Fruit fly (Drosophila melanogaster) whole organism, embryonic: Measurements from ENCODE around the gene Dsp1.

ENCODE experiments used
- Atf6 ChIP-seq: fragments of 200-800 bp; sonication (Bioruptor generic); IDR thresholded peaks from 2 replicates; pipeline ENCODE4 v1.3.6; 2022; ENCODE audit warnings: missing biosample characterization, missing genetic modification characterization
- Bdp1 ChIP-seq: fragments of 200-800 bp; sonication (Bioruptor generic); optimal IDR thresholded peaks from 3 replicates; lab custom pipeline; 2016; ENCODE audit warnings: missing biosample characterization, missing genetic modification characterization
- CG10462 ChIP-seq: fragments of 200-800 bp; sonication (Bioruptor generic); optimal IDR thresholded peaks from 2 replicates; lab custom pipeline; 2016; ENCODE audit warnings: missing biosample characterization, missing genetic modification characterization
- CG11093 ChIP-seq: fragments of 200-800 bp; sonication (Bioruptor generic); IDR thresholded peaks from 3 replicates; pipeline ENCODE4 v1.3.6; 2022; ENCODE audit warnings: missing biosample characterization, missing genetic modification characterization
- CG13424 ChIP-seq: fragments of 200-800 bp; sonication (Bioruptor generic); optimal IDR thresholded peaks from 2 replicates; lab custom pipeline; 2019; ENCODE audit warnings: missing biosample characterization, mild to moderate bottlenecking, missing genetic modification characterization, moderate library complexity
- CG13894 ChIP-seq: fragments of 200-800 bp; sonication (Bioruptor generic); optimal IDR thresholded peaks from 3 replicates; lab custom pipeline; 2018; ENCODE audit warnings: missing biosample characterization, mild to moderate bottlenecking, missing genetic modification characterization, moderate library complexity
- CG14014 ChIP-seq: fragments of 200-800 bp; sonication (Bioruptor generic); IDR thresholded peaks from 2 replicates; pipeline ENCODE4 v1.3.6; 2022; ENCODE audit warnings: missing biosample characterization, missing genetic modification characterization
- CG14441 ChIP-seq: fragments of 200-800 bp; sonication (Bioruptor generic); IDR thresholded peaks from 2 replicates; pipeline ENCODE4 v1.3.6; 2022; ENCODE audit warnings: missing biosample characterization, missing genetic modification characterization
- CG16779 ChIP-seq: fragments of 200-800 bp; sonication (Bioruptor generic); IDR thresholded peaks from 2 replicates; pipeline ENCODE4 v1.3.6; 2022; ENCODE audit warnings: missing biosample characterization, missing genetic modification characterization
- CG17802 ChIP-seq: fragments of 200-800 bp; sonication (Bioruptor generic); optimal IDR thresholded peaks from 2 replicates; lab custom pipeline; 2018; ENCODE audit warnings: missing biosample characterization, mild to moderate bottlenecking, missing genetic modification characterization, moderate library complexity
- CG18599 ChIP-seq: fragments of 200-800 bp; sonication (Bioruptor generic); optimal IDR thresholded peaks from 3 replicates; lab custom pipeline; 2017; ENCODE audit warnings: missing biosample characterization, missing genetic modification characterization, mild to moderate bottlenecking, moderate library complexity, missing genetic modification reagents
- CG2129 ChIP-seq: fragments of 200-800 bp; sonication (Bioruptor generic); IDR thresholded peaks from 2 replicates; pipeline ENCODE4 v1.3.6; 2022; ENCODE audit warnings: missing biosample characterization, missing genetic modification characterization; ENCODE audit not compliant: partially characterized antibody
- CG4404 ChIP-seq: fragments of 200-800 bp; sonication (Bioruptor generic); IDR thresholded peaks from 2 replicates; pipeline ENCODE4 v1.3.6; 2022; ENCODE audit warnings: missing biosample characterization, missing genetic modification characterization
- CG5953 ChIP-seq: fragments of 200-800 bp; sonication (Bioruptor generic); IDR thresholded peaks from 2 replicates; pipeline ENCODE4 v1.3.6; 2022; ENCODE audit warnings: missing biosample characterization, missing genetic modification characterization
- CG6689 ChIP-seq: fragments of 200-800 bp; sonication (Bioruptor generic); IDR thresholded peaks from 2 replicates; pipeline ENCODE4 v1.3.6; 2022; ENCODE audit warnings: missing biosample characterization, missing genetic modification characterization
- CG6765 ChIP-seq: fragments of 200-800 bp; sonication (Bioruptor generic); optimal IDR thresholded peaks from 3 replicates; lab custom pipeline; 2017; ENCODE audit warnings: missing biosample characterization, mild to moderate bottlenecking, missing genetic modification characterization
- CG9727 ChIP-seq: fragments of 200-800 bp; sonication (Bioruptor generic); optimal IDR thresholded peaks from 3 replicates; lab custom pipeline; 2017; ENCODE audit warnings: missing biosample characterization, mild to moderate bottlenecking, missing genetic modification characterization
- D ChIP-seq, 2 experiments: fragments of 200-800 bp in 1 of 2; fragments of >200 bp in 1 of 2; sonication (Bioruptor generic) in 1 of 2; optimal IDR thresholded peaks; 2 replicates in 1 of 2; 3 replicates in 1 of 2; lab custom pipeline; 2017; ENCODE audit warnings: mild to moderate bottlenecking in 1 of 2, missing biosample characterization in 1 of 2, missing genetic modification characterization in 1 of 2, missing genetic modification reagents in 1 of 2
- D19A ChIP-seq: fragments of 200-800 bp; optimal IDR thresholded peaks from 3 replicates; lab custom pipeline; 2019; ENCODE audit warnings: missing biosample characterization, mild to moderate bottlenecking, missing genetic modification characterization, moderate library complexity
- Deaf1 ChIP-seq: fragments of 200-800 bp; optimal IDR thresholded peaks from 3 replicates; lab custom pipeline; 2019; ENCODE audit warnings: missing biosample characterization, mild to moderate bottlenecking, missing genetic modification characterization, moderate library complexity
- Dip2 ChIP-seq: fragments of 200-800 bp; sonication (Bioruptor generic); IDR thresholded peaks from 2 replicates; pipeline ENCODE4 v1.3.6; 2022; ENCODE audit warnings: missing biosample characterization, missing genetic modification characterization
- Dp ChIP-seq: fragments of 200-800 bp; sonication (Bioruptor generic); optimal IDR thresholded peaks from 2 replicates; lab custom pipeline; 2018; ENCODE audit warnings: missing biosample characterization, mild to moderate bottlenecking, missing genetic modification characterization, moderate library complexity
- Hsf ChIP-seq: fragments of 200-800 bp; sonication (Bioruptor generic); optimal IDR thresholded peaks from 3 replicates; lab custom pipeline; 2016; ENCODE audit warnings: missing biosample characterization, missing genetic modification characterization
- Mrtf ChIP-seq: fragments of 200-800 bp; sonication (Bioruptor generic); IDR thresholded peaks from 3 replicates; pipeline ENCODE4 v1.3.6; 2022; ENCODE audit warnings: missing biosample characterization, missing genetic modification characterization
- Myb ChIP-seq: fragments of 200-800 bp; sonication (Bioruptor generic); optimal IDR thresholded peaks from 2 replicates; lab custom pipeline; 2016; ENCODE audit warnings: missing biosample characterization, missing genetic modification characterization
- Rfx ChIP-seq: fragments of 200-800 bp; sonication (Bioruptor generic); IDR thresholded peaks from 2 replicates; pipeline ENCODE4 v1.3.6; 2022; ENCODE audit warnings: missing biosample characterization, missing genetic modification characterization
- Sox100B ChIP-seq: fragments of 200-800 bp; sonication (Bioruptor generic); optimal IDR thresholded peaks from 3 replicates; lab custom pipeline; 2018; ENCODE audit warnings: missing biosample characterization, mild to moderate bottlenecking, missing genetic modification characterization
- Ssrp ChIP-seq: fragments of 200-800 bp; sonication (Bioruptor generic); optimal IDR thresholded peaks from 2 replicates; lab custom pipeline; 2018; ENCODE audit warnings: missing biosample characterization, mild to moderate bottlenecking, missing genetic modification characterization, moderate library complexity
- Stat92E ChIP-seq, 3 experiments: fragments of >200 bp in 2 of 3; fragments of 200-800 bp in 1 of 3; sonication (Bioruptor generic) in 1 of 3; optimal IDR thresholded peaks; 2 replicates each; lab custom pipeline; 2017 to 2019; ENCODE audit warnings: missing biosample characterization in 3 of 3, missing genetic modification characterization in 3 of 3, mild to moderate bottlenecking in 1 of 3, moderate library complexity in 1 of 3
- ara ChIP-seq: fragments of 200-800 bp; sonication (Bioruptor generic); IDR thresholded peaks from 2 replicates; pipeline ENCODE4 v1.3.6; 2022; ENCODE audit warnings: missing biosample characterization, missing genetic modification characterization
- chinmo ChIP-seq: fragments of 200-800 bp; sonication (Bioruptor generic); IDR thresholded peaks from 4 replicates; pipeline ENCODE4 v1.3.6; 2022; ENCODE audit warnings: missing biosample characterization, missing genetic modification characterization; ENCODE audit not compliant: partially characterized antibody
- croc ChIP-seq: fragments of 200-800 bp; sonication (Bioruptor generic); conservative IDR thresholded peaks from 3 replicates; pipeline ENCODE4 v1.3.6; 2022; ENCODE audit warnings: missing biosample characterization, missing genetic modification characterization
- crol ChIP-seq: fragments of 200-800 bp; sonication (Bioruptor generic); IDR thresholded peaks from 2 replicates; pipeline ENCODE4 v1.3.6; 2022; ENCODE audit warnings: missing biosample characterization, missing genetic modification characterization
- fd96Cb ChIP-seq: fragments of 200-800 bp; sonication (Bioruptor generic); optimal IDR thresholded peaks from 2 replicates; lab custom pipeline; 2018; ENCODE audit warnings: missing biosample characterization, mild to moderate bottlenecking, missing genetic modification characterization, moderate library complexity
- her ChIP-seq: fragments of 200-800 bp; sonication (Bioruptor generic); optimal IDR thresholded peaks from 2 replicates; lab custom pipeline; 2016; ENCODE audit warnings: missing biosample characterization, missing genetic modification characterization
- ind ChIP-seq: fragments of 200-800 bp; sonication (Bioruptor generic); optimal IDR thresholded peaks from 3 replicates; lab custom pipeline; 2016; ENCODE audit warnings: missing biosample characterization, missing genetic modification characterization
- insv ChIP-seq, 2 experiments: fragments of 200-800 bp; sonication (Bioruptor generic); optimal IDR thresholded peaks; 3 replicates each; lab custom pipeline; 2016 to 2018; ENCODE audit warnings: missing biosample characterization in 2 of 2, missing genetic modification characterization in 2 of 2
- kni ChIP-seq: fragments of 200-800 bp; sonication (Bioruptor generic); optimal IDR thresholded peaks from 3 replicates; lab custom pipeline; 2017; ENCODE audit warnings: mild to moderate bottlenecking, missing biosample characterization, missing genetic modification reagents, missing genetic modification characterization
- nau ChIP-seq: fragments of 200-800 bp; sonication (Bioruptor generic); optimal IDR thresholded peaks from 3 replicates; lab custom pipeline; 2017; ENCODE audit warnings: missing biosample characterization, mild to moderate bottlenecking, missing genetic modification characterization, missing genetic modification reagents
- peb ChIP-seq: fragments of 200-800 bp; sonication (Bioruptor generic); IDR thresholded peaks from 2 replicates; pipeline ENCODE4 v1.3.6; 2022; ENCODE audit warnings: missing biosample characterization, missing genetic modification characterization
- pho ChIP-seq: fragments of 200-800 bp; sonication (Bioruptor generic); optimal IDR thresholded peaks from 2 replicates; lab custom pipeline; 2016; ENCODE audit warnings: missing biosample characterization, missing genetic modification characterization
- phol ChIP-seq: fragments of 200-800 bp; sonication (Bioruptor generic); optimal IDR thresholded peaks from 3 replicates; lab custom pipeline; 2018; ENCODE audit warnings: missing biosample characterization, mild to moderate bottlenecking, missing genetic modification characterization, moderate library complexity
- prd ChIP-seq, 3 experiments: fragments of >200 bp in 2 of 3; fragments of 200-800 bp in 1 of 3; sonication (Bioruptor generic) in 1 of 3; optimal IDR thresholded peaks in 2 of 3; IDR thresholded peaks in 1 of 3; 2 replicates in 2 of 3; 3 replicates in 1 of 3; pipeline versions ENCODE4 v1.3.6 to Lab custom; 2017 to 2022; ENCODE audit warnings: missing biosample characterization in 1 of 3, missing genetic modification characterization in 1 of 3
- ranshi ChIP-seq: fragments of 200-800 bp; sonication (Bioruptor generic); IDR thresholded peaks from 2 replicates; pipeline ENCODE4 v1.3.6; 2022; ENCODE audit warnings: missing biosample characterization, missing genetic modification characterization
- repo ChIP-seq: fragments of 200-800 bp; sonication (Bioruptor generic); optimal IDR thresholded peaks from 2 replicates; lab custom pipeline; 2016; ENCODE audit warnings: missing biosample characterization, missing genetic modification characterization
- scrt ChIP-seq: fragments of 200-800 bp; sonication (Bioruptor generic); optimal IDR thresholded peaks from 2 replicates; lab custom pipeline; 2018; ENCODE audit warnings: missing biosample characterization, mild to moderate bottlenecking, missing genetic modification characterization, moderate library complexity
- tio ChIP-seq: fragments of 200-800 bp; sonication (Bioruptor generic); optimal IDR thresholded peaks from 2 replicates; lab custom pipeline; 2017; ENCODE audit warnings: missing biosample characterization, missing genetic modification characterization, inconsistent platforms
- twi ChIP-seq: fragments of 200-800 bp; optimal IDR thresholded peaks from 2 replicates; lab custom pipeline; 2019; ENCODE audit warnings: missing biosample characterization, mild to moderate bottlenecking, missing genetic modification characterization, moderate library complexity
- yki ChIP-seq: fragments of >200 bp; optimal IDR thresholded peaks from 3 replicates; lab custom pipeline; 2018

Dsp1 gene

dm6 chrX:16335107-16335642, 1.8 kb downstream of the Dsp1 start (continued):
- peak; percentile 61 for TF ChIP-seq Ssrp (tag; lab: Kevin White, UChicago)
- TF ChIP-seq prd (optimal IDR thresholded peaks at IDR 0.05; lab: Kevin White, UChicago) = no peak
- peak; percentile 78 for TF ChIP-seq prd (GFP tag; IDR thresholded peaks at IDR 0.05; lab: Robert Waterston, UW)
- TF ChIP-seq pho = peak; percentile 77
- peak; percentile 82 for TF ChIP-seq CG18599
- peak; percentile 60 for TF ChIP-seq her (GFP tag; lab: Kevin White, UChicago)
- peak; percentile 62; the same call in 1 of the 2 replicates for TF ChIP-seq ranshi (GFP tag; lab: Robert Waterston, UW)
- peak; percentile 44 for TF ChIP-seq repo
- peak; percentile 49 for TF ChIP-seq kni (GFP tag; lab: Kevin White, UChicago)
- TF ChIP-seq croc = peak; percentile 20; the same call in 1 of the 3 replicates
- TF ChIP-seq nau (GFP tag; lab: Kevin White, UChicago) = peak; percentile 38
- peak; percentile 74 for TF ChIP-seq CG6765 (GFP tag; lab: Kevin White, UChicago)
- TF ChIP-seq yki (lab: Kevin White, UChicago) = no peak
- peak; percentile 62 for TF ChIP-seq CG9727 (GFP tag; lab: Kevin White, UChicago)
- peak; percentile 85 for TF ChIP-seq Rfx (GFP tag; lab: Robert Waterston, UW)
- TF ChIP-seq Mrtf (GFP tag; lab: Robert Waterston, UW) = peak; percentile 73
- TF ChIP-seq CG2129 (GFP tag; lab: Robert Waterston, UW) = no peak
- peak; percentile 12 for TF ChIP-seq CG17802
- peak; percentile 73 for TF ChIP-seq CG16779 (GFP tag; lab: Robert Waterston, UW)
- TF ChIP-seq Hsf (GFP tag; lab: Kevin White, UChicago) = peak; percentile 76
- peak; percentile 73; the same call in 1 of the 2 replicates for TF ChIP-seq CG14014 (GFP tag; lab: Robert Waterston, UW)
- TF ChIP-seq CG14441 = peak; percentile 82
- peak; percentile 71 for TF ChIP-seq ara (GFP tag; lab: Robert Waterston, UW)
- peak; percentile 43 for TF ChIP-seq D19A (tag; lab: Kevin White, UChicago)
- TF ChIP-seq CG13894 (tag; lab: Kevin White, UChicago) = peak; percentile 78
- no peak for TF ChIP-seq Deaf1 (tag; lab: Kevin White, UChicago)
- TF ChIP-seq Myb (GFP tag; lab: Kevin White, UChicago) = peak; percentile 48
- TF ChIP-seq CG4404 = peak; percentile 42; the same call in 1 of the 2 replicates
- peak; percentile 21 for TF ChIP-seq CG10462 (GFP tag; lab: Kevin White, UChicago)
- TF ChIP-seq insv (GFP tag; optimal IDR thresholded peaks at IDR 0.05; lab: Kevin White, UChicago) = peak in 1 of 2 experiments; percentile 75
- TF ChIP-seq CG13424 (tag; lab: Kevin White, UChicago) = peak; percentile 73
- peak; percentile 17 for TF ChIP-seq phol (tag; lab: Kevin White, UChicago)
- TF ChIP-seq peb = peak; percentile 32; the same call in 1 of the 2 replicates
- no peak for TF ChIP-seq twi (tag; lab: Kevin White, UChicago)
- no peak for TF ChIP-seq D (optimal IDR thresholded peaks at IDR 0.05; lab: Kevin White, UChicago)
- TF ChIP-seq D (GFP tag; optimal IDR thresholded peaks at IDR 0.05; lab: Kevin White, UChicago) = peak; percentile 40
- no peak for TF ChIP-seq Dp (GFP tag; lab: Kevin White, UChicago)
- peak; percentile 79 for TF ChIP-seq CG6689 (GFP tag; lab: Robert Waterston, UW)
- TF ChIP-seq chinmo (GFP tag; lab: Robert Waterston, UW) = 0 out of 4 replicates have a peak, but pooled peaks have one; percentile 40
- TF ChIP-seq fd96Cb (tag; lab: Kevin White, UChicago) = peak; percentile 58
- TF ChIP-seq CG5953 = peak; percentile 64
- peak; percentile 34 for TF ChIP-seq Bdp1 (GFP tag; lab: Kevin White, UChicago)
- no peak for TF ChIP-seq Dip2 (GFP tag; lab: Robert Waterston, UW)
- TF ChIP-seq CG11093 = peak; percentile 24; the same call in 1 of the 3 replicates
- TF ChIP-seq ind (GFP tag; lab: Kevin White, UChicago) = peak; percentile 74
- TF ChIP-seq scrt (GFP tag; lab: Kevin White, UChicago) = peak; percentile 49
- TF ChIP-seq crol (GFP tag; lab: Robert Waterston, UW) = no peak
- TF ChIP-seq Atf6 (GFP tag; lab: Robert Waterston, UW) = peak; percentile 84
- peak; percentile 76 for TF ChIP-seq tio
- TF ChIP-seq Stat92E (GFP tag; optimal IDR thresholded peaks at IDR 0.05; lab: Kevin White, UChicago) = no peak
- TF ChIP-seq Sox100B (GFP tag; lab: Kevin White, UChicago) = peak; percentile 47
